Fruit fly (Drosophila melanogaster) whole organism, embryonic: Measurements from ENCODE around the gene CG13613.

Experiments used
- Aef1 ChIP-seq: fragments of 200-800 bp; sonication (Bioruptor generic); IDR thresholded peaks from 3 replicates; pipeline ENCODE4 v1.3.6; 2022; ENCODE audit warnings: missing biosample characterization, missing genetic modification characterization
- C15 ChIP-seq: fragments of 200-800 bp; sonication (Bioruptor generic); IDR thresholded peaks from 3 replicates; pipeline ENCODE4 v1.3.6; 2022; ENCODE audit warnings: missing biosample characterization, missing genetic modification characterization
- CG10462 ChIP-seq: fragments of 200-800 bp; sonication (Bioruptor generic); optimal IDR thresholded peaks from 2 replicates; lab custom pipeline; 2016; ENCODE audit warnings: missing biosample characterization, missing genetic modification characterization
- CG11504 ChIP-seq: fragments of 200-800 bp; sonication (Bioruptor generic); optimal IDR thresholded peaks from 3 replicates; lab custom pipeline; 2019; ENCODE audit warnings: missing biosample characterization, mild to moderate bottlenecking, missing genetic modification characterization, moderate library complexity
- CG11560 ChIP-seq: fragments of 200-800 bp; sonication (Bioruptor generic); IDR thresholded peaks from 3 replicates; pipeline ENCODE4 v1.3.6; 2022; ENCODE audit warnings: missing biosample characterization, missing genetic modification characterization
- CG12299 ChIP-seq: fragments of 200-800 bp; sonication (Bioruptor generic); optimal IDR thresholded peaks from 2 replicates; lab custom pipeline; 2018; ENCODE audit warnings: missing biosample characterization, mild to moderate bottlenecking, missing genetic modification characterization
- CG12744 ChIP-seq: fragments of 200-800 bp; sonication (Bioruptor generic); optimal IDR thresholded peaks from 2 replicates; lab custom pipeline; 2016; ENCODE audit warnings: missing biosample characterization, missing genetic modification characterization
- CG13123 ChIP-seq: fragments of 200-800 bp; sonication (Bioruptor generic); optimal IDR thresholded peaks from 2 replicates; lab custom pipeline; 2016; ENCODE audit warnings: missing biosample characterization, missing genetic modification characterization
- CG13287 ChIP-seq: fragments of 200-800 bp; sonication (Bioruptor generic); IDR thresholded peaks from 2 replicates; pipeline ENCODE4 v1.3.6; 2022; ENCODE audit warnings: missing biosample characterization, missing genetic modification characterization; ENCODE audit not compliant: partially characterized antibody
- CG16863 ChIP-seq: fragments of 200-800 bp; sonication (Bioruptor generic); optimal IDR thresholded peaks from 3 replicates; lab custom pipeline; 2016; ENCODE audit warnings: missing biosample characterization, missing genetic modification characterization
- CG17328 ChIP-seq: fragments of 200-800 bp; sonication (Bioruptor generic); IDR thresholded peaks from 2 replicates; pipeline ENCODE4 v1.3.6; 2022; ENCODE audit warnings: missing biosample characterization, missing genetic modification characterization
- CG18476 ChIP-seq: fragments of 200-800 bp; sonication (Bioruptor generic); optimal IDR thresholded peaks from 2 replicates; lab custom pipeline; 2016; ENCODE audit warnings: missing biosample characterization, mild to moderate bottlenecking, missing genetic modification characterization
- CG2129 ChIP-seq: fragments of 200-800 bp; sonication (Bioruptor generic); IDR thresholded peaks from 2 replicates; pipeline ENCODE4 v1.3.6; 2022; ENCODE audit warnings: missing biosample characterization, missing genetic modification characterization; ENCODE audit not compliant: partially characterized antibody
- CG2199 ChIP-seq: fragments of 200-800 bp; sonication (Bioruptor generic); IDR thresholded peaks from 3 replicates; pipeline ENCODE4 v1.3.6; 2022; ENCODE audit warnings: missing biosample characterization, missing genetic modification characterization
- CG2875 ChIP-seq: fragments of 200-800 bp; sonication (Bioruptor generic); optimal IDR thresholded peaks from 2 replicates; lab custom pipeline; 2017; ENCODE audit warnings: missing biosample characterization, mild to moderate bottlenecking, missing genetic modification characterization, missing genetic modification reagents
- CG30403 ChIP-seq: fragments of 200-800 bp; sonication (Bioruptor generic); optimal IDR thresholded peaks from 3 replicates; lab custom pipeline; 2016; ENCODE audit warnings: missing biosample characterization, missing genetic modification characterization
- CG32532 ChIP-seq: fragments of 200-800 bp; sonication (Bioruptor generic); IDR thresholded peaks from 2 replicates; pipeline ENCODE4 v1.3.6; 2022; ENCODE audit warnings: missing biosample characterization, missing genetic modification characterization
- CG34422 ChIP-seq: fragments of 200-800 bp; sonication (Bioruptor generic); IDR thresholded peaks from 3 replicates; pipeline ENCODE4 v1.3.6; 2022; ENCODE audit warnings: missing biosample characterization, missing genetic modification characterization
- CG4404 ChIP-seq: fragments of 200-800 bp; sonication (Bioruptor generic); IDR thresholded peaks from 2 replicates; pipeline ENCODE4 v1.3.6; 2022; ENCODE audit warnings: missing biosample characterization, missing genetic modification characterization
- CG4424 ChIP-seq: fragments of 200-800 bp; sonication (Bioruptor generic); optimal IDR thresholded peaks from 3 replicates; lab custom pipeline; 2016; ENCODE audit warnings: missing biosample characterization, missing genetic modification characterization
- CG4617 ChIP-seq: fragments of 200-800 bp; sonication (Bioruptor generic); optimal IDR thresholded peaks from 3 replicates; lab custom pipeline; 2016; ENCODE audit warnings: missing biosample characterization, missing genetic modification characterization, borderline replicate concordance
- CG6175 ChIP-seq: fragments of 200-800 bp; sonication (Bioruptor generic); IDR thresholded peaks from 3 replicates; pipeline ENCODE4 v1.3.6; 2022; ENCODE audit warnings: missing biosample characterization, missing genetic modification characterization
- Dbx ChIP-seq: fragments of 200-800 bp; sonication (Bioruptor generic); IDR thresholded peaks from 3 replicates; pipeline ENCODE4 v1.3.6; 2022; ENCODE audit warnings: missing biosample characterization, missing genetic modification characterization
- Eip74EF ChIP-seq, 2 experiments: fragments of 200-800 bp in 1 of 2; fragments of >200 bp in 1 of 2; sonication (Bioruptor generic) in 1 of 2; optimal IDR thresholded peaks; 2 replicates each; lab custom pipeline; 2017 to 2019; ENCODE audit warnings: missing biosample characterization in 2 of 2, missing genetic modification characterization in 2 of 2, mild to moderate bottlenecking in 1 of 2, moderate library complexity in 1 of 2
- Ets65A ChIP-seq: fragments of 200-800 bp; sonication (Bioruptor generic); peaks from one replicate; lab custom pipeline; 2016; ENCODE audit warnings: missing biosample characterization, missing genetic modification characterization
- HLH4C ChIP-seq: fragments of 200-800 bp; sonication (Bioruptor generic); IDR thresholded peaks from 3 replicates; pipeline ENCODE4 v1.3.6; 2022; ENCODE audit warnings: missing biosample characterization, missing genetic modification characterization; ENCODE audit not compliant: partially characterized antibody
- HLH54F ChIP-seq: fragments of 200-800 bp; sonication (Bioruptor generic); optimal IDR thresholded peaks from 3 replicates; lab custom pipeline; 2016; ENCODE audit warnings: missing biosample characterization, missing genetic modification characterization
- Myb ChIP-seq: fragments of 200-800 bp; sonication (Bioruptor generic); optimal IDR thresholded peaks from 2 replicates; lab custom pipeline; 2016; ENCODE audit warnings: missing biosample characterization, missing genetic modification characterization
- Nf-YA ChIP-seq: fragments of 200-800 bp; sonication (Bioruptor generic); IDR thresholded peaks from 2 replicates; pipeline ENCODE4 v1.3.6; 2022; ENCODE audit warnings: missing biosample characterization, missing genetic modification characterization
- Opbp ChIP-seq: fragments of 200-800 bp; sonication (Bioruptor generic); IDR thresholded peaks from 3 replicates; pipeline ENCODE4 v1.3.6; 2022; ENCODE audit warnings: missing biosample characterization, missing genetic modification characterization; ENCODE audit not compliant: partially characterized antibody
- Poxn ChIP-seq: fragments of 200-800 bp; sonication (Bioruptor generic); IDR thresholded peaks from 2 replicates; pipeline ENCODE4 v1.3.6; 2022; ENCODE audit warnings: missing biosample characterization, missing genetic modification characterization
- Sry-β ChIP-seq: fragments of 200-800 bp; sonication (Bioruptor generic); optimal IDR thresholded peaks from 2 replicates; lab custom pipeline; 2018; ENCODE audit warnings: missing biosample characterization, mild to moderate bottlenecking, missing genetic modification characterization, moderate library complexity
- ci ChIP-seq: fragments of 200-800 bp; sonication (Bioruptor generic); IDR thresholded peaks from 3 replicates; pipeline ENCODE4 v1.3.6; 2022; ENCODE audit warnings: missing biosample characterization, missing genetic modification characterization
- en ChIP-seq: fragments of 200-800 bp; sonication (Bioruptor generic); optimal IDR thresholded peaks from 2 replicates; lab custom pipeline; 2016; ENCODE audit warnings: missing biosample characterization, missing genetic modification characterization
- ind ChIP-seq: fragments of 200-800 bp; sonication (Bioruptor generic); optimal IDR thresholded peaks from 3 replicates; lab custom pipeline; 2016; ENCODE audit warnings: missing biosample characterization, missing genetic modification characterization
- klu ChIP-seq: fragments of 200-800 bp; sonication (Bioruptor generic); IDR thresholded peaks from 2 replicates; pipeline ENCODE4 v1.3.6; 2022; ENCODE audit warnings: missing biosample characterization, missing genetic modification characterization
- nau ChIP-seq: fragments of 200-800 bp; sonication (Bioruptor generic); optimal IDR thresholded peaks from 3 replicates; lab custom pipeline; 2017; ENCODE audit warnings: missing biosample characterization, mild to moderate bottlenecking, missing genetic modification characterization, missing genetic modification reagents
- onecut ChIP-seq: fragments of 200-800 bp; sonication (Bioruptor generic); IDR thresholded peaks from 2 replicates; pipeline ENCODE4 v1.3.6; 2022; ENCODE audit warnings: missing biosample characterization, missing genetic modification characterization
- seq ChIP-seq: fragments of 200-800 bp; sonication (Bioruptor generic); IDR thresholded peaks from 2 replicates; pipeline ENCODE4 v1.3.6; 2022; ENCODE audit warnings: missing biosample characterization, missing genetic modification characterization
- sqz ChIP-seq: fragments of 200-800 bp; sonication (Bioruptor generic); optimal IDR thresholded peaks from 3 replicates; lab custom pipeline; 2018; ENCODE audit warnings: missing biosample characterization, mild to moderate bottlenecking, missing genetic modification characterization
- stwl ChIP-seq: fragments of 200-800 bp; sonication (Bioruptor generic); optimal IDR thresholded peaks from 3 replicates; lab custom pipeline; 2018; ENCODE audit warnings: missing biosample characterization, mild to moderate bottlenecking, missing genetic modification characterization, moderate library complexity
- tll ChIP-seq, 2 experiments: fragments of 200-800 bp in 1 of 2; fragments of >200 bp in 1 of 2; sonication (Bioruptor generic) in 1 of 2; optimal IDR thresholded peaks; 2 replicates each; lab custom pipeline; 2017 to 2019; ENCODE audit warnings: missing biosample characterization in 2 of 2, missing genetic modification characterization in 2 of 2, mild to moderate bottlenecking in 1 of 2, moderate library complexity in 1 of 2
- unpg ChIP-seq: fragments of 200-800 bp; sonication (Bioruptor generic); optimal IDR thresholded peaks from 3 replicates; lab custom pipeline; 2018; ENCODE audit warnings: missing biosample characterization, mild to moderate bottlenecking, missing genetic modification characterization, moderate library complexity
- usp ChIP-seq: fragments of >200 bp; optimal IDR thresholded peaks from 2 replicates; lab custom pipeline; 2017; ENCODE audit warnings: missing biosample characterization, missing genetic modification characterization
- vfl ChIP-seq: fragments of 200-800 bp; sonication (Bioruptor generic); optimal IDR thresholded peaks from 2 replicates; lab custom pipeline; 2016; ENCODE audit warnings: missing biosample characterization, missing genetic modification characterization
- vnd ChIP-seq: fragments of 200-800 bp; sonication (Bioruptor generic); IDR thresholded peaks from 3 replicates; pipeline ENCODE4 v1.3.6; 2022; ENCODE audit warnings: missing biosample characterization, missing genetic modification characterization; ENCODE audit not compliant: partially characterized antibody
- zen2 ChIP-seq: fragments of 200-800 bp; sonication (Bioruptor generic); IDR thresholded peaks from 3 replicates; pipeline ENCODE4 v1.3.6; 2022; ENCODE audit warnings: missing biosample characterization, missing genetic modification characterization; ENCODE audit not compliant: partially characterized antibody
- zfh2 ChIP-seq: fragments of 200-800 bp; sonication (Bioruptor generic); optimal IDR thresholded peaks from 2 replicates; lab custom pipeline; 2016; ENCODE audit warnings: missing biosample characterization, missing genetic modification characterization

CG13613 gene

dm6 chr3R:24318217-24319082, 46.9 kb upstream of the CG13613 start, which contains the start of the genes Nab2 and BRWD3 (continued):
- TF ChIP-seq CG17328 (GFP tag; lab: Robert Waterston, UW) (peak; percentile 49; the same call in 1 of the 2 replicates), CG2129 (peak; percentile 17), Aef1 (GFP tag; lab: Robert Waterston, UW) (peak; percentile 24; the same call in 1 of the 3 replicates), CG16863 (GFP tag; lab: Kevin White, UChicago) (no peak), CG2875 (GFP tag; lab: Kevin White, UChicago) (no peak), ind (GFP tag; lab: Kevin White, UChicago) (peak; percentile 43), CG10462 (GFP tag; lab: Kevin White, UChicago) (no peak), CG2199 (no peak), nau (no peak), HLH4C (peak; percentile 43), CG34422 (peak; percentile 45; the same call in 2 of the 3 replicates), CG13287 (GFP tag; lab: Robert Waterston, UW) (peak; percentile 52), zfh2 (GFP tag; lab: Kevin White, UChicago) (peak; percentile 25), CG6175 (no peak), Ets65A (GFP tag; lab: Kevin White, UChicago) (peak; percentile 84), CG12299 (tag; lab: Kevin White, UChicago) (no peak), stwl (tag; lab: Kevin White, UChicago) (peak; percentile 23), Poxn (no peak), CG11504 (no peak), CG30403 (peak; percentile 73), zen2 (GFP tag; lab: Robert Waterston, UW) (peak; percentile 49; the same call in 1 of the 3 replicates), Dbx (peak; percentile 19; the same call in 1 of the 3 replicates), C15 (GFP tag; lab: Robert Waterston, UW) (no peak), CG4617 (GFP tag; lab: Kevin White, UChicago) (peak; percentile 39), vfl (GFP tag; lab: Kevin White, UChicago) (no peak), CG32532 (GFP tag; lab: Robert Waterston, UW) (peak; percentile 49; the same call in 1 of the 2 replicates), Eip74EF (GFP tag; optimal IDR thresholded peaks at IDR 0.05; lab: Kevin White, UChicago) (no peak), CG13123 (GFP tag; lab: Kevin White, UChicago) (no peak), Opbp (GFP tag; lab: Robert Waterston, UW) (peak; percentile 85), vnd (peak; percentile 57), CG4424 (GFP tag; lab: Kevin White, UChicago) (peak; percentile 52), sqz (peak; percentile 50), ci (GFP tag; lab: Robert Waterston, UW) (peak; percentile 55; the same call in 1 of the 3 replicates), tll (GFP tag; optimal IDR thresholded peaks at IDR 0.05; lab: Kevin White, UChicago) (no peak), en (GFP tag; lab: Kevin White, UChicago) (no peak), CG12744 (peak; percentile 7), CG4404 (GFP tag; lab: Robert Waterston, UW) (no peak), unpg (GFP tag; lab: Kevin White, UChicago) (no peak), Myb (GFP tag; lab: Kevin White, UChicago) (no peak), seq (GFP tag; lab: Robert Waterston, UW) (no peak), CG18476 (GFP tag; lab: Kevin White, UChicago) (peak; percentile 44), HLH54F (GFP tag; lab: Kevin White, UChicago) (no peak), klu (GFP tag; lab: Robert Waterston, UW) (no peak), CG11560 (tag; lab: Robert Waterston, UW) (peak; percentile 57; the same call in 2 of the 3 replicates), Sry-β (GFP tag; lab: Kevin White, UChicago) (peak; percentile 56), Nf-YA (no peak), onecut (GFP tag; lab: Robert Waterston, UW) (peak; percentile 79), usp (GFP tag; lab: Kevin White, UChicago) (no peak)
